Worm (Caenorhabditis elegans): ENCODE measurements around the gene T02E9.6.

- no peak for TF ChIP-seq nhr-12 (tag; optimal IDR thresholded peaks at IDR 0.05)
- TF ChIP-seq nhr-10 (tag; optimal IDR thresholded peaks at IDR 0.05): no peak
These were observed 12.8 kb upstream of the T02E9.6 start, which contains the start of gene grl-7 for ce11 chrV:11346912-11347311.
